Fruit fly (Drosophila melanogaster) whole organism, wandering third instar larva: ENCODE data around the gene CkIIbeta.
A peak's percentile ranks its signal among the peaks of the same experiment; 100 is the strongest.

ENCODE experiments used
- Abd-B ChIP-seq: fragments of >200 bp; optimal IDR thresholded peaks from 2 replicates; lab custom pipeline; 2017; ENCODE audit warnings: missing biosample characterization, missing genetic modification characterization
- CG32264 ChIP-seq: fragments of 200-800 bp; sonication (Bioruptor generic); optimal IDR thresholded peaks from 2 replicates; lab custom pipeline; 2016; ENCODE audit warnings: missing biosample characterization, missing genetic modification characterization
- CG9705 ChIP-seq: fragments of 200-800 bp; sonication (Bioruptor generic); optimal IDR thresholded peaks from 2 replicates; lab custom pipeline; 2018; ENCODE audit warnings: missing biosample characterization, mild to moderate bottlenecking, missing genetic modification characterization
- CrebA ChIP-seq: fragments of 200-800 bp; sonication (Bioruptor generic); optimal IDR thresholded peaks from 2 replicates; lab custom pipeline; 2016; ENCODE audit warnings: missing biosample characterization, mild to moderate bottlenecking, missing genetic modification characterization, borderline replicate concordance
- Dfd ChIP-seq: fragments of >200 bp; optimal IDR thresholded peaks from 2 replicates; lab custom pipeline; 2017; ENCODE audit warnings: missing biosample characterization, missing genetic modification characterization
- Dif ChIP-seq: fragments of 200-275, 200-300 bp; sonication (Bioruptor generic); optimal IDR thresholded peaks from 2 replicates; lab custom pipeline; 2018; ENCODE audit warnings: missing biosample characterization, missing genetic modification characterization; ENCODE audit not compliant: partially characterized antibody
- GATAd ChIP-seq: sonication (Bioruptor generic); optimal IDR thresholded peaks from 2 replicates; lab custom pipeline; 2016; ENCODE audit warnings: missing biosample characterization, missing genetic modification characterization
- HLH106 ChIP-seq: fragments of 200-800 bp; optimal IDR thresholded peaks from 3 replicates; lab custom pipeline; 2019; ENCODE audit warnings: missing biosample characterization, mild to moderate bottlenecking, missing genetic modification characterization, moderate library complexity
- Hnf4 ChIP-seq: fragments of 200-800 bp; sonication (Bioruptor generic); optimal IDR thresholded peaks from 2 replicates; lab custom pipeline; 2016; ENCODE audit warnings: missing biosample characterization, mild to moderate bottlenecking, missing genetic modification characterization
- Hr78 ChIP-seq: fragments of >200 bp; optimal IDR thresholded peaks from 2 replicates; lab custom pipeline; 2017; ENCODE audit warnings: missing biosample characterization, missing genetic modification characterization
- Hr83 ChIP-seq: fragments of 200-300 bp; sonication (Bioruptor generic); optimal IDR thresholded peaks from 2 replicates; lab custom pipeline; 2016; ENCODE audit warnings: missing biosample characterization, mild to moderate bottlenecking, missing genetic modification characterization, moderate library complexity; ENCODE audit not compliant: poor library complexity, severe bottlenecking
- Jra ChIP-seq: sonication (Bioruptor generic); optimal IDR thresholded peaks from 2 replicates; lab custom pipeline; 2016; ENCODE audit warnings: missing biosample characterization, missing genetic modification characterization
- Mio ChIP-seq: sonication (Bioruptor generic); optimal IDR thresholded peaks from 2 replicates; lab custom pipeline; 2016; ENCODE audit warnings: missing biosample characterization, missing genetic modification characterization
- Myc ChIP-seq: fragments of >200 bp; optimal IDR thresholded peaks from 2 replicates; lab custom pipeline; 2017
- N ChIP-seq: fragments of >200 bp; optimal IDR thresholded peaks from 2 replicates; lab custom pipeline; 2018; ENCODE audit warnings: missing biosample characterization, missing external identifiers, missing genetic modification characterization
- OdsH ChIP-seq: fragments of 200-800 bp; sonication (Bioruptor generic); optimal IDR thresholded peaks from 2 replicates; lab custom pipeline; 2016; ENCODE audit warnings: missing biosample characterization, mild to moderate bottlenecking, missing genetic modification characterization
- Rel ChIP-seq, 2 experiments: fragments of 200-800 bp; sonication (Bioruptor generic) in 1 of 2; optimal IDR thresholded peaks; 2 replicates in 1 of 2; 3 replicates in 1 of 2; lab custom pipeline; 2016 to 2019; ENCODE audit warnings: mild to moderate bottlenecking in 2 of 2, missing biosample characterization in 2 of 2, missing genetic modification characterization in 2 of 2, moderate library complexity in 1 of 2
- Sp1 ChIP-seq: fragments of 200-800 bp; sonication (Bioruptor generic); optimal IDR thresholded peaks from 3 replicates; lab custom pipeline; 2019; ENCODE audit warnings: missing biosample characterization, mild to moderate bottlenecking, missing genetic modification characterization, moderate library complexity
- Vsx2 ChIP-seq: fragments of 200-300, 225-300 bp; sonication (Bioruptor generic); optimal IDR thresholded peaks from 2 replicates; lab custom pipeline; 2018; ENCODE audit warnings: missing biosample characterization, missing genetic modification characterization; ENCODE audit not compliant: partially characterized antibody
- br ChIP-seq: fragments of 200-800 bp; sonication (Bioruptor generic); optimal IDR thresholded peaks from 2 replicates; lab custom pipeline; 2016; ENCODE audit warnings: missing biosample characterization, missing genetic modification characterization
- brk ChIP-seq: fragments of 200-800 bp; sonication (Bioruptor generic); optimal IDR thresholded peaks from 2 replicates; lab custom pipeline; 2016; ENCODE audit warnings: missing biosample characterization, mild to moderate bottlenecking, missing genetic modification characterization
- dl ChIP-seq, 2 experiments: fragments of 175-275, 200-275 bp in 1 of 2; fragments of 200-275 bp in 1 of 2; sonication (Bioruptor generic); optimal IDR thresholded peaks; lab custom pipeline; 2018; ENCODE audit warnings: mild to moderate bottlenecking in 2 of 2, missing biosample characterization in 2 of 2, missing genetic modification characterization in 2 of 2, moderate library complexity in 2 of 2; ENCODE audit not compliant: partially characterized antibody in 2 of 2, insufficient read depth in 1 of 2
- dmrt93B ChIP-seq: fragments of 200-800 bp; sonication (Bioruptor generic); optimal IDR thresholded peaks from 2 replicates; lab custom pipeline; 2018; ENCODE audit warnings: missing biosample characterization, mild to moderate bottlenecking, missing genetic modification characterization
- dsf ChIP-seq: sonication (Bioruptor generic); optimal IDR thresholded peaks from 2 replicates; lab custom pipeline; 2016; ENCODE audit warnings: missing biosample characterization, missing genetic modification characterization, borderline replicate concordance
- ey ChIP-seq: fragments of 200-800 bp; sonication (Bioruptor generic); optimal IDR thresholded peaks from 2 replicates; lab custom pipeline; 2016; ENCODE audit warnings: missing biosample characterization, missing genetic modification characterization
- foxo ChIP-seq, 2 experiments: fragments of 200-800 bp; sonication (Bioruptor generic); optimal IDR thresholded peaks; 2 replicates in 1 of 2; 3 replicates in 1 of 2; lab custom pipeline; 2016 to 2017; ENCODE audit warnings: missing biosample characterization in 2 of 2, missing genetic modification characterization in 2 of 2
- fru ChIP-seq: fragments of 200-800 bp; sonication (Bioruptor generic); optimal IDR thresholded peaks from 3 replicates; lab custom pipeline; 2016; ENCODE audit warnings: missing biosample characterization, mild to moderate bottlenecking, missing genetic modification characterization
- h ChIP-seq: fragments of 200-800 bp; sonication (Bioruptor generic); optimal IDR thresholded peaks from 3 replicates; lab custom pipeline; 2016; ENCODE audit warnings: missing biosample characterization, mild to moderate bottlenecking, missing genetic modification characterization
- jim ChIP-seq: fragments of 175-275, 200-325 bp; sonication (Bioruptor generic); optimal IDR thresholded peaks from 2 replicates; lab custom pipeline; 2016; ENCODE audit warnings: missing biosample characterization, mild to moderate bottlenecking, missing genetic modification characterization
- lola ChIP-seq: fragments of >200 bp; optimal IDR thresholded peaks from 2 replicates; lab custom pipeline; 2017; ENCODE audit warnings: missing biosample characterization, missing genetic modification characterization
- pan ChIP-seq: fragments of >200 bp; optimal IDR thresholded peaks from 2 replicates; lab custom pipeline; 2017
- psq ChIP-seq: fragments of 200-800 bp; sonication (Bioruptor generic); optimal IDR thresholded peaks from 3 replicates; lab custom pipeline; 2017; ENCODE audit warnings: missing biosample characterization, mild to moderate bottlenecking, missing genetic modification characterization, moderate library complexity
- rgr ChIP-seq: fragments of 200-800 bp; sonication (Bioruptor generic); optimal IDR thresholded peaks from 3 replicates; lab custom pipeline; 2016; ENCODE audit warnings: missing biosample characterization, mild to moderate bottlenecking, missing genetic modification characterization
- sage ChIP-seq: fragments of 200-800 bp; sonication (Bioruptor generic); optimal IDR thresholded peaks from 2 replicates; lab custom pipeline; 2016; ENCODE audit warnings: missing biosample characterization, mild to moderate bottlenecking, missing genetic modification characterization
- sv ChIP-seq: fragments of 200-800 bp; sonication (Bioruptor generic); optimal IDR thresholded peaks from 3 replicates; lab custom pipeline; 2016; ENCODE audit warnings: missing biosample characterization, missing genetic modification characterization
- tai ChIP-seq: sonication (Bioruptor generic); optimal IDR thresholded peaks from 2 replicates; lab custom pipeline; 2016; ENCODE audit warnings: missing biosample characterization, missing genetic modification characterization
- usp ChIP-seq: fragments of >200 bp; optimal IDR thresholded peaks from 2 replicates; lab custom pipeline; 2017; ENCODE audit warnings: missing biosample characterization, missing genetic modification characterization
- woc ChIP-seq: sonication (Bioruptor generic); optimal IDR thresholded peaks from 2 replicates; lab custom pipeline; 2016; ENCODE audit warnings: missing biosample characterization, mild to moderate bottlenecking, missing genetic modification characterization

The CkIIbeta gene

DNA sequence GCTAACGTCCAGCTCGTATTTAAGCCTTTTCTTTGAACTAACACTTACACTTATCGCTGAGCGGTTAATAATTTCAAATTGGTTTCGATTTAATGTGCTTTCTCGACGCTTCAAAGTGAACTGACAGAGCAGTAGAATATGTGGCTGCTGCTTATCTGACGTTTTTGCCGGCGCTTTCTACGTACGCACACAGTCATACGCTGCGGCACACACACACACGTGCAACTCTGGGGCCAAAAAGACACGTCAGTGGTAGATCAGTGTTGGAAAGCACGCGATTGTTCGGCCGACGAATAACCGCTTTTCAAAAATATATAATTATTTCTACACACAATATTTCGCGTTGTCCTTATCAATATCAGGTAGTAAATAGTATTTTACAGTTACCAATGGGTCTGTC lies 13.9 kb downstream of the CkIIbeta start:
- TF ChIP-seq Dfd (GFP tag; lab: Kevin White, UChicago) (no peak), h (peak; percentile 51), Myc (lab: Kevin White, UChicago) (no peak), Sp1 (GFP tag; lab: Kevin White, UChicago) (peak; percentile 45), Rel (GFP tag; optimal IDR thresholded peaks at IDR 0.05; lab: Kevin White, UChicago) (no peak), Rel (tag; optimal IDR thresholded peaks at IDR 0.05; lab: Kevin White, UChicago) (peak; percentile 55), pan (lab: Kevin White, UChicago) (no peak), CG32264 (GFP tag; lab: Kevin White, UChicago) (peak; percentile 10), sage (peak; percentile 24), tai (GFP tag; lab: Kevin White, UChicago) (no peak), jim (GFP tag; lab: Kevin White, UChicago) (no peak), Vsx2 (GFP tag; lab: Kevin White, UChicago) (no peak), Abd-B (GFP tag; lab: Kevin White, UChicago) (no peak), Hr78 (no peak), rgr (GFP tag; lab: Kevin White, UChicago) (peak; percentile 48), fru (GFP tag; lab: Kevin White, UChicago) (no peak), Hnf4 (GFP tag; lab: Kevin White, UChicago) (peak; percentile 59), dl (GFP tag; optimal IDR thresholded peaks at IDR 0.05; lab: Kevin White, UChicago; ENCODE audit: insufficient read depth in 1 of 2, partially characterized antibody in 2 of 2) (no peak), OdsH (GFP tag; lab: Kevin White, UChicago) (peak; percentile 49), CG9705 (peak; percentile 29), psq (GFP tag; lab: Kevin White, UChicago) (no peak), Mio (no peak), Hr83 (GFP tag; lab: Kevin White, UChicago) (no peak), sv (GFP tag; lab: Kevin White, UChicago) (no peak), N (no peak), Jra (GFP tag; lab: Kevin White, UChicago) (no peak), usp (GFP tag; lab: Kevin White, UChicago) (no peak), Dif (GFP tag; lab: Kevin White, UChicago) (no peak), dsf (GFP tag; lab: Kevin White, UChicago) (no peak), woc (GFP tag; lab: Kevin White, UChicago) (no peak), GATAd (no peak), CrebA (GFP tag; lab: Kevin White, UChicago) (peak; percentile 95), foxo (GFP tag; optimal IDR thresholded peaks at IDR 0.05; lab: Kevin White, UChicago) (peak in 1 of 2 experiments; percentile 46), ey (GFP tag; lab: Kevin White, UChicago) (no peak), br (GFP tag; lab: Kevin White, UChicago) (no peak), brk (no peak), lola (no peak), HLH106 (tag; lab: Kevin White, UChicago) (peak; percentile 18), dmrt93B (GFP tag; lab: Kevin White, UChicago) (no peak)
- TF ChIP-seq, all 38 proteins: peak for 12

DNA sequence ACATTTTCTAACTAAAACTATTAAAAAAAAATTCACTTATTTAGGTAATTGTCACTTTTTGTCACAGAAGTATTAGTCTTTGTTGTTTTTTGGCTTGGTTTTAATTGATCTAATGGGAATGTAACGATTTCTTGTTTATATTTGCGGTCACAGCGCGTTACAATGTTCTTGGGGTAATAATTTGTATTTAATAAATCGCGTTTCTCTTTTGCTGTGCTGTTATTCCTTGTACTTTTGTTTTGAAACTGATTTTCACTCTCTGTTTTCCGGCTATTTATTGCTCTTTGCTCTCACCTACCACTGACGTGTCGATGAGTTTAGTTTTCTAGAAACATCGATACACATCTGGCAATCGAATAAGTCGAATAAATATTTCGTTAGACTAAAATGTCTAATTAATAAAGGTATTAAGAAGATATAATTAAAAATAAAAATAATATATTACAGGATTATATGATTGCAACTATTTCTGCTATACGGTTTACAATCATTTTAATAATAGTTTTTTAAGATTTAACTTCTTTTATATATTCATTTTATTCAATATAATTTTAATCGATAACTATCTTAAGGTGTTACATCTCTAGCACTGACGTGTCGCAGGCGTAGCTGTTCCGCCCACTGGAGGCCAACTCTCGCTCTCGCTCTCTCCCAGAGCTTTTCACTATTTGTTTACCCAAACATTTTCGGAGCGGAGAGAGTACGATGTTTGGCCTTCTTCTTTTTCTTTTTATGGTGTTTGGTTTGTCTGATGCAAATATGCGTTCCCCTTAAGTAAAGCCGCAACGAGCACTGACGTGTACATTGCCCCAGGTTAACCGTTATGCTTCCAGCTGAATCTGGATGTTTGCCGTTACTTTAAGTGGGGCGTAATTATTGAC lies 14.8 kb downstream of the CkIIbeta start, which contains the start of gene Hsc70-3:
Hsc70-3 (minus strand) TSS at position 251 of the 881 bp plus-strand sequence.
- TF ChIP-seq Dfd (GFP tag; lab: Kevin White, UChicago) (no peak), OdsH (GFP tag; lab: Kevin White, UChicago) (peak; percentile 41), lola (no peak), Jra (GFP tag; lab: Kevin White, UChicago) (no peak), Myc (lab: Kevin White, UChicago) (no peak), Mio (no peak), sv (GFP tag; lab: Kevin White, UChicago) (no peak), Dif (GFP tag; lab: Kevin White, UChicago) (peak; percentile 93), Hnf4 (GFP tag; lab: Kevin White, UChicago) (peak; percentile 61), pan (lab: Kevin White, UChicago) (no peak), br (GFP tag; lab: Kevin White, UChicago) (peak; percentile 22), Sp1 (GFP tag; lab: Kevin White, UChicago) (peak; percentile 46), fru (GFP tag; lab: Kevin White, UChicago) (peak; percentile 17), dmrt93B (GFP tag; lab: Kevin White, UChicago) (no peak), CG9705 (no peak), rgr (GFP tag; lab: Kevin White, UChicago) (peak; percentile 26), Hr78 (no peak), Rel (GFP tag; optimal IDR thresholded peaks at IDR 0.05; lab: Kevin White, UChicago) (peak; percentile 5), Rel (tag; optimal IDR thresholded peaks at IDR 0.05; lab: Kevin White, UChicago) (peak; percentile 22), N (no peak), Abd-B (GFP tag; lab: Kevin White, UChicago) (no peak), tai (GFP tag; lab: Kevin White, UChicago) (no peak), brk (peak; percentile 24), jim (GFP tag; lab: Kevin White, UChicago) (no peak), usp (GFP tag; lab: Kevin White, UChicago) (no peak), dsf (GFP tag; lab: Kevin White, UChicago) (no peak), psq (GFP tag; lab: Kevin White, UChicago) (peak; percentile 56), h (peak; percentile 13), CG32264 (GFP tag; lab: Kevin White, UChicago) (no peak), Vsx2 (GFP tag; lab: Kevin White, UChicago) (no peak), Hr83 (GFP tag; lab: Kevin White, UChicago) (peak; percentile 41), sage (no peak), HLH106 (tag; lab: Kevin White, UChicago) (peak; percentile 52), woc (GFP tag; lab: Kevin White, UChicago) (no peak), dl (GFP tag; optimal IDR thresholded peaks at IDR 0.05; lab: Kevin White, UChicago; ENCODE audit: insufficient read depth in 1 of 2, partially characterized antibody in 2 of 2) (peak; percentile 58 to 78), foxo (GFP tag; optimal IDR thresholded peaks at IDR 0.05; lab: Kevin White, UChicago) (peak in 1 of 2 experiments; percentile 32), GATAd (no peak), CrebA (GFP tag; lab: Kevin White, UChicago) (peak; percentile 72), ey (GFP tag; lab: Kevin White, UChicago) (no peak)
